Fruit fly (Drosophila melanogaster) whole organism, prepupa: Measurements from ENCODE around the gene Gdap1.

Source experiments
- Blimp-1 ChIP-seq: fragments of 200-800 bp; sonication (Bioruptor generic); optimal IDR thresholded peaks from 3 replicates; lab custom pipeline; 2017; ENCODE audit warnings: missing biosample characterization, missing genetic modification characterization, mild to moderate bottlenecking, moderate library complexity, missing genetic modification reagents
- Hr39 ChIP-seq: fragments of 200-800 bp; sonication (Bioruptor generic); optimal IDR thresholded peaks from 2 replicates; lab custom pipeline; 2016; ENCODE audit warnings: missing biosample characterization, missing genetic modification characterization
- Sox102F ChIP-seq: fragments of 200-800 bp; sonication (Bioruptor generic); optimal IDR thresholded peaks from 2 replicates; lab custom pipeline; 2016; ENCODE audit warnings: missing biosample characterization, mild to moderate bottlenecking, missing genetic modification characterization
- Sox15 ChIP-seq: fragments of 200-800 bp; sonication (Bioruptor generic); optimal IDR thresholded peaks from 3 replicates; lab custom pipeline; 2016; ENCODE audit warnings: missing biosample characterization, missing genetic modification characterization
- achi ChIP-seq: fragments of 200-800 bp; sonication (Bioruptor generic); optimal IDR thresholded peaks from 3 replicates; lab custom pipeline; 2016; ENCODE audit warnings: missing biosample characterization, missing genetic modification characterization
- acj6 ChIP-seq: fragments of 200-800 bp; sonication (Bioruptor generic); optimal IDR thresholded peaks from 3 replicates; lab custom pipeline; 2016; ENCODE audit warnings: missing biosample characterization, missing genetic modification characterization
- esn ChIP-seq: fragments of 200-800 bp; sonication (Bioruptor generic); optimal IDR thresholded peaks from 2 replicates; lab custom pipeline; 2016; ENCODE audit warnings: missing biosample characterization, mild to moderate bottlenecking, missing genetic modification characterization, moderate library complexity
- fd85E ChIP-seq: fragments of 200-800 bp; sonication (Bioruptor generic); optimal IDR thresholded peaks from 3 replicates; lab custom pipeline; 2016; ENCODE audit warnings: missing biosample characterization, missing genetic modification characterization
- fkh ChIP-seq: fragments of 200-800 bp; sonication (Bioruptor generic); optimal IDR thresholded peaks from 3 replicates; lab custom pipeline; 2017; ENCODE audit warnings: missing biosample characterization, mild to moderate bottlenecking, missing genetic modification characterization, moderate library complexity
- svp ChIP-seq: fragments of 200-800 bp; sonication (Bioruptor generic); peaks from one replicate; lab custom pipeline; 2016; ENCODE audit warnings: missing biosample characterization, missing genetic modification characterization

DNA sequence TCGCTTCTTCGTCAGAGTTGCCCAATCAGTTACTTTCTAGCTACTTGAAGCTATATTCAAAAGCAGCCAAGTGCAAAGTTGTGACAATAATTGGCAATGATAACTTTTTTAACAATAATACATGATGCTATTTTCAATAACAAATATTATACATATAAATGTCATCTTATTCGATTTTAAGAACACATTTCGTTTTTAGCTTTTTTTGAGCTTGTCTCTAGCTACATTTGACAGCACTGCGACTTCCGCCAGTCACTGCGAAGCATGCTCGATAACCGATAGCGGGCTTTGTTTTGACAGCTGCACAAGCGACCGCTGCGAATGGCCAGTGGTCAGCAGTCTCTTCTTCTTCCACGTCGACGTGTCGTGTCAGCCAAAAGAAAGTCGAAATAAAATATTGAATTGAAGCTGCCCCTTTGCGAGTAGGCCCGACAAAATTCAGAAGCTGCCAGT, 10.6 kb downstream of the Gdap1 start, which contains the start of the genes Gen and Srp54k:
- TF ChIP-seq achi (GFP tag; lab: Kevin White, UChicago) (peak; percentile 100), esn (peak; percentile 54), Sox15 (no peak), Sox102F (no peak), Blimp-1 (GFP tag; lab: Kevin White, UChicago) (no peak), Hr39 (GFP tag; lab: Kevin White, UChicago) (no peak), svp (no peak), fd85E (no peak), acj6 (GFP tag; lab: Kevin White, UChicago) (no peak), fkh (GFP tag; lab: Kevin White, UChicago) (no peak)
